Worm (Caenorhabditis elegans) whole organism, L4/young adult: Measurements from ENCODE around the gene pigc-1.

ENCODE experiments used
- W03F9.2 ChIP-seq: fragments of 150-350 bp; optimal IDR thresholded peaks from 2 replicates; lab custom pipeline; 2014; ENCODE audit warnings: missing biosample characterization, missing genetic modification characterization
- dao-5 ChIP-seq: sonication (generic microtip); optimal IDR thresholded peaks from 2 replicates; lab custom pipeline; 2016; ENCODE audit warnings: missing genotype, missing genetic modification characterization, moderate library complexity, missing compliant biosample characterization
- him-1 ChIP-seq: sonication (generic microtip); optimal IDR thresholded peaks from 2 replicates; lab custom pipeline; 2016; ENCODE audit warnings: missing genotype, missing genetic modification reagents, missing genetic modification characterization, missing compliant biosample characterization

DNA sequence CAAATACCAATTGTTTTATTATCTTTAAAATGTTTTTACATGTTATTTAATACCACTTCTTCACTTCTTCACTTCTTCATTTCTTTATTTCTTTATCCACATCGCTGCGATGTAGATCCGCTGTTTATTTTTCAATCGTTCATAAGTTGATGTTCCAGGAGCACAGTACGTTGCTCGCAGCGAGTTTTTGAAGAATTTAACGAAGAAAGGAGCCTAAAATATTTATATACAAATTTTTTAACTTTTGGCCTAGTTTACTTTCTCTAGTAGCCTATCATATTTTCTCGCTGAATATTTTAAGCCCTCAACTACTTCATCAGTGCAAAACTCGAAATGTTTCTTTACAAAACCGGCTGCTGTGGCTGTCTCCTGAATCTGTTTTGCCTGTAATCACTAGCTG lies 24.8 kb downstream of the pigc-1 start:
- TF ChIP-seq him-1 (tag; lab: Kevin White, UChicago): no peak
- TF ChIP-seq dao-5: no peak
- TF ChIP-seq W03F9.2: no peak
